Fruit fly (Drosophila melanogaster) whole organism, prepupa: ENCODE measurements around the gene CG43203.

Source experiments
- Blimp-1 ChIP-seq: fragments of 200-800 bp; sonication (Bioruptor generic); optimal IDR thresholded peaks from 3 replicates; lab custom pipeline; 2017; ENCODE audit warnings: missing biosample characterization, missing genetic modification characterization, mild to moderate bottlenecking, moderate library complexity, missing genetic modification reagents
- CG11902 ChIP-seq: fragments of 200-800 bp; sonication (Bioruptor generic); optimal IDR thresholded peaks from 3 replicates; lab custom pipeline; 2016; ENCODE audit warnings: missing biosample characterization, missing genetic modification characterization
- CG15336 ChIP-seq: fragments of 200-800 bp; sonication (Bioruptor generic); IDR thresholded peaks from 2 replicates; pipeline ENCODE4 v1.3.6; 2022; ENCODE audit warnings: missing biosample characterization, missing genetic modification characterization
- CG3032 ChIP-seq: fragments of 200-800 bp; optimal IDR thresholded peaks from 2 replicates; lab custom pipeline; 2019; ENCODE audit warnings: missing biosample characterization, mild to moderate bottlenecking, missing genetic modification characterization, moderate library complexity
- CG31627 ChIP-seq: fragments of 200-800 bp; sonication (Bioruptor generic); optimal IDR thresholded peaks from 3 replicates; lab custom pipeline; 2016; ENCODE audit warnings: missing biosample characterization, missing genetic modification characterization
- CG34406 ChIP-seq: fragments of 200-800 bp; sonication (Bioruptor generic); optimal IDR thresholded peaks from 3 replicates; lab custom pipeline; 2016; ENCODE audit warnings: missing biosample characterization, missing genetic modification characterization
- CG4318 ChIP-seq: fragments of 200-800 bp; sonication (Bioruptor generic); optimal IDR thresholded peaks from 3 replicates; lab custom pipeline; 2017; ENCODE audit warnings: missing biosample characterization, mild to moderate bottlenecking, missing genetic modification characterization
- CG6163 ChIP-seq: fragments of 200-800 bp; sonication (Bioruptor generic); IDR thresholded peaks from 3 replicates; pipeline ENCODE4 v1.3.6; 2022; ENCODE audit warnings: missing biosample characterization, missing genetic modification characterization
- CG6808 ChIP-seq: fragments of 200-800 bp; sonication (Bioruptor generic); optimal IDR thresholded peaks from 3 replicates; lab custom pipeline; 2017; ENCODE audit warnings: missing biosample characterization, missing genetic modification characterization, mild to moderate bottlenecking, moderate library complexity, missing genetic modification reagents
- CG7368 ChIP-seq: fragments of 200-800 bp; sonication (Bioruptor generic); optimal IDR thresholded peaks from 3 replicates; lab custom pipeline; 2016; ENCODE audit warnings: missing biosample characterization, missing genetic modification characterization
- CG8119 ChIP-seq: fragments of 200-800 bp; sonication (Bioruptor generic); IDR thresholded peaks from 3 replicates; pipeline ENCODE4 v1.3.6; 2022; ENCODE audit warnings: missing biosample characterization, missing genetic modification characterization
- CG8632 ChIP-seq: fragments of 200-800 bp; sonication (Bioruptor generic); optimal IDR thresholded peaks from 3 replicates; lab custom pipeline; 2016; ENCODE audit warnings: missing biosample characterization, missing genetic modification characterization
- CG9139 ChIP-seq: fragments of 200-800 bp; sonication (Bioruptor generic); optimal IDR thresholded peaks from 3 replicates; lab custom pipeline; 2017; ENCODE audit warnings: missing biosample characterization, mild to moderate bottlenecking, missing genetic modification characterization
- Eip75B ChIP-seq: fragments of 200-800 bp; sonication (Bioruptor generic); optimal IDR thresholded peaks from 3 replicates; lab custom pipeline; 2016; ENCODE audit warnings: missing biosample characterization, missing genetic modification characterization
- Eip78C ChIP-seq: fragments of 200-800 bp; sonication (Bioruptor generic); peaks from one replicate; lab custom pipeline; 2016; ENCODE audit warnings: missing biosample characterization, missing genetic modification characterization
- Ets96B ChIP-seq: fragments of 200-800 bp; optimal IDR thresholded peaks from 2 replicates; lab custom pipeline; 2019; ENCODE audit warnings: missing biosample characterization, mild to moderate bottlenecking, missing genetic modification characterization, moderate library complexity
- Gug ChIP-seq: fragments of 200-800 bp; sonication (Bioruptor generic); IDR thresholded peaks from 2 replicates; pipeline ENCODE4 v1.3.6; 2022; ENCODE audit warnings: missing biosample characterization, missing genetic modification characterization
- Hr38 ChIP-seq: sonication (Bioruptor generic); optimal IDR thresholded peaks from 2 replicates; lab custom pipeline; 2016; ENCODE audit warnings: missing biosample characterization, missing genetic modification characterization
- Sox14 ChIP-seq: fragments of 200-800 bp; sonication (Bioruptor generic); optimal IDR thresholded peaks from 3 replicates; lab custom pipeline; 2016; ENCODE audit warnings: missing biosample characterization, missing genetic modification characterization
- achi ChIP-seq: fragments of 200-800 bp; sonication (Bioruptor generic); optimal IDR thresholded peaks from 3 replicates; lab custom pipeline; 2016; ENCODE audit warnings: missing biosample characterization, missing genetic modification characterization
- acj6 ChIP-seq: fragments of 200-800 bp; sonication (Bioruptor generic); optimal IDR thresholded peaks from 3 replicates; lab custom pipeline; 2016; ENCODE audit warnings: missing biosample characterization, missing genetic modification characterization
- dac ChIP-seq: fragments of 200-800 bp; sonication (Bioruptor generic); optimal IDR thresholded peaks from 2 replicates; lab custom pipeline; 2017; ENCODE audit warnings: missing biosample characterization, mild to moderate bottlenecking, missing genetic modification characterization
- eg ChIP-seq: fragments of 200-800 bp; sonication (Bioruptor generic); IDR thresholded peaks from 3 replicates; pipeline ENCODE4 v1.3.6; 2022; ENCODE audit warnings: missing biosample characterization, missing genetic modification characterization
- fd59A ChIP-seq: fragments of 200-800 bp; sonication (Bioruptor generic); optimal IDR thresholded peaks from 2 replicates; lab custom pipeline; 2017; ENCODE audit warnings: missing biosample characterization, mild to moderate bottlenecking, missing genetic modification characterization, missing genetic modification reagents
- fkh ChIP-seq: fragments of 200-800 bp; sonication (Bioruptor generic); optimal IDR thresholded peaks from 3 replicates; lab custom pipeline; 2017; ENCODE audit warnings: missing biosample characterization, mild to moderate bottlenecking, missing genetic modification characterization, moderate library complexity
- pdm3 ChIP-seq: fragments of 200-800 bp; sonication (Bioruptor generic); optimal IDR thresholded peaks from 3 replicates; lab custom pipeline; 2016; ENCODE audit warnings: missing biosample characterization, missing genetic modification characterization
- ss ChIP-seq, 2 experiments: fragments of 200-800 bp; sonication (Bioruptor generic); optimal IDR thresholded peaks; 2 replicates in 1 of 2; 3 replicates in 1 of 2; lab custom pipeline; 2017 to 2018; ENCODE audit warnings: mild to moderate bottlenecking in 2 of 2, missing biosample characterization in 2 of 2, missing genetic modification characterization in 2 of 2, moderate library complexity in 1 of 2
- svp ChIP-seq: fragments of 200-800 bp; sonication (Bioruptor generic); peaks from one replicate; lab custom pipeline; 2016; ENCODE audit warnings: missing biosample characterization, missing genetic modification characterization
- vri ChIP-seq: fragments of 200-800 bp; sonication (Bioruptor generic); optimal IDR thresholded peaks from 3 replicates; lab custom pipeline; 2016; ENCODE audit warnings: missing biosample characterization, mild to moderate bottlenecking, missing genetic modification characterization

Gene CG43203

dm6 chr3R:19403096-19403515 lies 49.3 kb downstream of the CG43203 start, which contains the start of the genes Ino80 and Aptx (continued):
- TF ChIP-seq CG31627 (peak; percentile 96), acj6 (GFP tag; lab: Kevin White, UChicago) (peak; percentile 94), CG6163 (GFP tag; lab: Robert Waterston, UW) (peak; percentile 89), CG8632 (peak; percentile 89), CG11902 (peak; percentile 90), Sox14 (GFP tag; lab: Kevin White, UChicago) (peak; percentile 96), fkh (GFP tag; lab: Kevin White, UChicago) (peak; percentile 69), eg (GFP tag; lab: Robert Waterston, UW) (peak; percentile 94), ss (GFP tag; optimal IDR thresholded peaks at IDR 0.05; lab: Kevin White, UChicago) (peak in 1 of 2 experiments; percentile 51), Gug (GFP tag; lab: Robert Waterston, UW) (peak; percentile 93), vri (peak; percentile 87), Blimp-1 (GFP tag; lab: Kevin White, UChicago) (peak; percentile 54), CG3032 (tag; lab: Kevin White, UChicago) (peak; percentile 93), pdm3 (GFP tag; lab: Kevin White, UChicago) (peak; percentile 95), CG8119 (GFP tag; lab: Robert Waterston, UW) (peak; percentile 91; the same call in 2 of the 3 replicates), Hr38 (peak; percentile 76), CG6808 (GFP tag; lab: Kevin White, UChicago) (peak; percentile 70), Eip78C (GFP tag; lab: Kevin White, UChicago) (peak; percentile 97), CG7368 (GFP tag; lab: Kevin White, UChicago) (peak; percentile 87), dac (GFP tag; lab: Kevin White, UChicago) (no peak), fd59A (GFP tag; lab: Kevin White, UChicago) (peak; percentile 84), Eip75B (GFP tag; lab: Kevin White, UChicago) (peak; percentile 94), CG9139 (GFP tag; lab: Kevin White, UChicago) (peak; percentile 41), achi (GFP tag; lab: Kevin White, UChicago) (peak; percentile 94), Ets96B (peak; percentile 90), CG34406 (GFP tag; lab: Kevin White, UChicago) (peak; percentile 91)

dm6 chr3R:19404296-19404695 lies 50.4 kb downstream of the CG43203 start:
- TF ChIP-seq CG15336, result no peak
- TF ChIP-seq CG31627, result no peak
- TF ChIP-seq Sox14 (GFP tag; lab: Kevin White, UChicago), result no peak
- no peak for TF ChIP-seq CG8119 (GFP tag; lab: Robert Waterston, UW)
- peak; percentile 39 for TF ChIP-seq svp (GFP tag; lab: Kevin White, UChicago)
- TF ChIP-seq CG4318 (GFP tag; lab: Kevin White, UChicago), result no peak
